Fruit fly (Drosophila melanogaster) whole organism, embryonic: ENCODE measurements around the gene Drgx.
A peak's percentile ranks its signal among the peaks of the same experiment; 100 is the strongest.

Experiments used
- Atf3 ChIP-seq: fragments of 200-800 bp; sonication (Bioruptor generic); optimal IDR thresholded peaks from 3 replicates; lab custom pipeline; 2016; ENCODE audit warnings: missing biosample characterization, missing genetic modification characterization
- BtbVII ChIP-seq: fragments of 200-800 bp; sonication (Bioruptor generic); optimal IDR thresholded peaks from 3 replicates; lab custom pipeline; 2017; ENCODE audit warnings: missing biosample characterization, mild to moderate bottlenecking, missing genetic modification characterization
- CG10959 ChIP-seq: fragments of 200-800 bp; sonication (Bioruptor generic); IDR thresholded peaks from 2 replicates; pipeline ENCODE4 v1.3.6; 2022; ENCODE audit warnings: missing biosample characterization, missing genetic modification characterization
- CG11085 ChIP-seq: fragments of 200-800 bp; sonication (Bioruptor generic); IDR thresholded peaks from 2 replicates; pipeline ENCODE4 v1.3.6; 2022; ENCODE audit warnings: missing biosample characterization, missing genetic modification characterization
- CG11456 ChIP-seq: fragments of 200-800 bp; sonication (Bioruptor generic); IDR thresholded peaks from 3 replicates; pipeline ENCODE4 v1.3.6; 2022; ENCODE audit warnings: missing biosample characterization, missing genetic modification characterization
- CG11723 ChIP-seq: fragments of 200-800 bp; sonication (Bioruptor generic); optimal IDR thresholded peaks from 2 replicates; lab custom pipeline; 2017; ENCODE audit warnings: missing biosample characterization, mild to moderate bottlenecking, missing genetic modification characterization
- CG1233 ChIP-seq: fragments of 200-800 bp; sonication (Bioruptor generic); optimal IDR thresholded peaks from 4 replicates; lab custom pipeline; 2018; ENCODE audit warnings: missing biosample characterization, mild to moderate bottlenecking, missing genetic modification characterization
- CG13296 ChIP-seq: fragments of 200-800 bp; sonication (Bioruptor generic); optimal IDR thresholded peaks from 3 replicates; lab custom pipeline; 2018; ENCODE audit warnings: missing biosample characterization, mild to moderate bottlenecking, missing genetic modification characterization
- CG1603 ChIP-seq: fragments of 200-800 bp; sonication (Bioruptor generic); optimal IDR thresholded peaks from 2 replicates; lab custom pipeline; 2019; ENCODE audit warnings: missing biosample characterization, mild to moderate bottlenecking, missing genetic modification characterization, moderate library complexity
- CG17361 ChIP-seq: fragments of 200-800 bp; sonication (Bioruptor generic); IDR thresholded peaks from 3 replicates; pipeline ENCODE4 v1.3.6; 2022; ENCODE audit warnings: missing biosample characterization, missing genetic modification characterization
- CG17912 ChIP-seq: fragments of 200-800 bp; sonication (Bioruptor generic); optimal IDR thresholded peaks from 2 replicates; lab custom pipeline; 2018; ENCODE audit warnings: missing biosample characterization, mild to moderate bottlenecking, missing genetic modification characterization
- CG31365 ChIP-seq: fragments of 200-800 bp; sonication (Bioruptor generic); optimal IDR thresholded peaks from 2 replicates; lab custom pipeline; 2018; ENCODE audit warnings: missing biosample characterization, mild to moderate bottlenecking, missing genetic modification characterization
- CG34224 ChIP-seq: fragments of 200-800 bp; sonication (Bioruptor generic); IDR thresholded peaks from 3 replicates; pipeline ENCODE4 v1.3.6; 2022; ENCODE audit warnings: missing biosample characterization, missing genetic modification characterization; ENCODE audit not compliant: partially characterized antibody
- CG3995 ChIP-seq: fragments of 200-800 bp; sonication (Bioruptor generic); optimal IDR thresholded peaks from 3 replicates; lab custom pipeline; 2016; ENCODE audit warnings: missing biosample characterization, missing genetic modification characterization
- CG5953 ChIP-seq: fragments of 200-800 bp; sonication (Bioruptor generic); IDR thresholded peaks from 2 replicates; pipeline ENCODE4 v1.3.6; 2022; ENCODE audit warnings: missing biosample characterization, missing genetic modification characterization
- CG6765 ChIP-seq: fragments of 200-800 bp; sonication (Bioruptor generic); optimal IDR thresholded peaks from 3 replicates; lab custom pipeline; 2017; ENCODE audit warnings: missing biosample characterization, mild to moderate bottlenecking, missing genetic modification characterization
- CG7928 ChIP-seq: fragments of 200-800 bp; sonication (Bioruptor generic); optimal IDR thresholded peaks from 2 replicates; lab custom pipeline; 2017; ENCODE audit warnings: missing biosample characterization, mild to moderate bottlenecking, missing genetic modification characterization
- CG8290 ChIP-seq, 3 experiments: fragments of 200-800 bp; sonication (Bioruptor generic); optimal IDR thresholded peaks; 2 replicates each; lab custom pipeline; 2016 to 2019; ENCODE audit warnings: missing biosample characterization in 3 of 3, missing genetic modification characterization in 3 of 3, mild to moderate bottlenecking in 2 of 3, moderate library complexity in 1 of 3
- CG9609 ChIP-seq: fragments of 200-800 bp; sonication (Bioruptor generic); optimal IDR thresholded peaks from 3 replicates; lab custom pipeline; 2016; ENCODE audit warnings: missing biosample characterization, missing genetic modification characterization
- CHES-1-like ChIP-seq: fragments of 200-800 bp; sonication (Bioruptor generic); optimal IDR thresholded peaks from 2 replicates; lab custom pipeline; 2016; ENCODE audit warnings: missing biosample characterization, missing genetic modification characterization
- Deaf1 ChIP-seq: fragments of 200-800 bp; optimal IDR thresholded peaks from 3 replicates; lab custom pipeline; 2019; ENCODE audit warnings: missing biosample characterization, mild to moderate bottlenecking, missing genetic modification characterization, moderate library complexity
- Doc3 ChIP-seq: fragments of 200-800 bp; sonication (Bioruptor generic); IDR thresholded peaks from 3 replicates; pipeline ENCODE4 v1.3.6; 2022; ENCODE audit warnings: missing biosample characterization, missing genetic modification characterization; ENCODE audit not compliant: partially characterized antibody
- Eip74EF ChIP-seq, 2 experiments: fragments of 200-800 bp in 1 of 2; fragments of >200 bp in 1 of 2; sonication (Bioruptor generic) in 1 of 2; optimal IDR thresholded peaks; 2 replicates each; lab custom pipeline; 2017 to 2019; ENCODE audit warnings: missing biosample characterization in 2 of 2, missing genetic modification characterization in 2 of 2, mild to moderate bottlenecking in 1 of 2, moderate library complexity in 1 of 2
- Fer2 ChIP-seq: fragments of 200-800 bp; sonication (Bioruptor generic); optimal IDR thresholded peaks from 2 replicates; lab custom pipeline; 2018; ENCODE audit warnings: missing biosample characterization, mild to moderate bottlenecking, missing genetic modification characterization, moderate library complexity
- GATAe ChIP-seq: fragments of 200-800 bp; sonication (Bioruptor generic); conservative IDR thresholded peaks from 2 replicates; pipeline ENCODE4 v1.3.6; 2022; ENCODE audit warnings: missing biosample characterization, missing genetic modification characterization
- Hey ChIP-seq: fragments of 200-800 bp; sonication (Bioruptor generic); optimal IDR thresholded peaks from 3 replicates; lab custom pipeline; 2018; ENCODE audit warnings: missing biosample characterization, mild to moderate bottlenecking, missing genetic modification characterization
- HmgZ ChIP-seq: fragments of 200-800 bp; sonication (Bioruptor generic); optimal IDR thresholded peaks from 2 replicates; lab custom pipeline; 2018; ENCODE audit warnings: missing biosample characterization, mild to moderate bottlenecking, missing genetic modification characterization
- Hr3 ChIP-seq: fragments of 200-800 bp; sonication (Bioruptor generic); optimal IDR thresholded peaks from 3 replicates; lab custom pipeline; 2016; ENCODE audit warnings: missing biosample characterization, missing genetic modification characterization
- MTF-1 ChIP-seq: fragments of 200-800 bp; sonication (Bioruptor generic); optimal IDR thresholded peaks from 2 replicates; lab custom pipeline; 2018; ENCODE audit warnings: missing biosample characterization, mild to moderate bottlenecking, missing genetic modification characterization, borderline replicate concordance
- Ptx1 ChIP-seq: fragments of 200-800 bp; sonication (Bioruptor generic); IDR thresholded peaks from 2 replicates; pipeline ENCODE4 v1.3.6; 2022; ENCODE audit warnings: missing biosample characterization, missing genetic modification characterization
- Sry-β ChIP-seq: fragments of 200-800 bp; sonication (Bioruptor generic); optimal IDR thresholded peaks from 2 replicates; lab custom pipeline; 2018; ENCODE audit warnings: missing biosample characterization, mild to moderate bottlenecking, missing genetic modification characterization, moderate library complexity
- Ssrp ChIP-seq: fragments of 200-800 bp; sonication (Bioruptor generic); optimal IDR thresholded peaks from 2 replicates; lab custom pipeline; 2018; ENCODE audit warnings: missing biosample characterization, mild to moderate bottlenecking, missing genetic modification characterization, moderate library complexity
- Tbp ChIP-seq: fragments of >200 bp; optimal IDR thresholded peaks from 2 replicates; lab custom pipeline; 2018; ENCODE audit warnings: missing biosample characterization, missing genetic modification characterization
- da ChIP-seq: fragments of 200-800 bp; sonication (Bioruptor generic); optimal IDR thresholded peaks from 2 replicates; lab custom pipeline; 2016; ENCODE audit warnings: missing biosample characterization, missing genetic modification characterization
- dan ChIP-seq: fragments of 200-800 bp; sonication (Bioruptor generic); IDR thresholded peaks from 2 replicates; pipeline ENCODE4 v1.3.6; 2022; ENCODE audit warnings: missing biosample characterization, missing genetic modification characterization
- dysf ChIP-seq: fragments of 200-800 bp; sonication (Bioruptor generic); IDR thresholded peaks from 3 replicates; pipeline ENCODE4 v1.3.6; 2022; ENCODE audit warnings: missing biosample characterization, missing genetic modification characterization
- ewg ChIP-seq: fragments of 200-800 bp; sonication (Bioruptor generic); optimal IDR thresholded peaks from 3 replicates; lab custom pipeline; 2017; ENCODE audit warnings: mild to moderate bottlenecking, missing biosample characterization, missing genetic modification reagents, missing genetic modification characterization
- gce ChIP-seq: fragments of 200-800 bp; sonication (Bioruptor generic); IDR thresholded peaks from 3 replicates; pipeline ENCODE4 v1.3.6; 2022; ENCODE audit warnings: missing biosample characterization, missing genetic modification characterization
- inv ChIP-seq: fragments of 200-800 bp; sonication (Bioruptor generic); IDR thresholded peaks from 2 replicates; pipeline ENCODE4 v1.3.6; 2022; ENCODE audit warnings: missing biosample characterization, missing genetic modification characterization; ENCODE audit not compliant: partially characterized antibody
- ken ChIP-seq: fragments of 200-800 bp; sonication (Bioruptor generic); IDR thresholded peaks from 3 replicates; pipeline ENCODE4 v1.3.6; 2022; ENCODE audit warnings: missing biosample characterization, missing genetic modification characterization
- lab ChIP-seq: fragments of 200-800 bp; sonication (Bioruptor generic); optimal IDR thresholded peaks from 3 replicates; lab custom pipeline; 2017; ENCODE audit warnings: missing biosample characterization, missing genetic modification characterization, mild to moderate bottlenecking, moderate library complexity, missing genetic modification reagents
- oc ChIP-seq: fragments of 200-800 bp; sonication (Bioruptor generic); optimal IDR thresholded peaks from 2 replicates; lab custom pipeline; 2018; ENCODE audit warnings: missing biosample characterization, mild to moderate bottlenecking, missing genetic modification characterization, moderate library complexity
- pum ChIP-seq: fragments of 200-800 bp; sonication (Bioruptor generic); optimal IDR thresholded peaks from 2 replicates; lab custom pipeline; 2016; ENCODE audit warnings: missing biosample characterization, missing genetic modification characterization
- sna ChIP-seq: fragments of 200-800 bp; sonication (Bioruptor generic); IDR thresholded peaks from 2 replicates; pipeline ENCODE4 v1.3.6; 2022; ENCODE audit warnings: missing biosample characterization, missing genetic modification characterization; ENCODE audit not compliant: partially characterized antibody
- vfl ChIP-seq: fragments of 200-800 bp; sonication (Bioruptor generic); optimal IDR thresholded peaks from 2 replicates; lab custom pipeline; 2016; ENCODE audit warnings: missing biosample characterization, missing genetic modification characterization
- vvl ChIP-seq: fragments of 200-800 bp; sonication (Bioruptor generic); IDR thresholded peaks from 2 replicates; pipeline ENCODE4 v1.3.6; 2022; ENCODE audit warnings: missing biosample characterization, missing genetic modification characterization
- z ChIP-seq: fragments of 200-800 bp; sonication (Bioruptor generic); IDR thresholded peaks from 3 replicates; pipeline ENCODE4 v1.3.6; 2022; ENCODE audit warnings: missing biosample characterization, missing genetic modification characterization
- zfh1 ChIP-seq: fragments of 200-800 bp; sonication (Bioruptor generic); IDR thresholded peaks from 3 replicates; pipeline ENCODE4 v1.3.6; 2022; ENCODE audit warnings: missing biosample characterization, missing genetic modification characterization

Gene Drgx

dm6 chr2L:3657349-3658142 lies 5.0 kb upstream of the Drgx start (continued):
- peak; percentile 92 for TF ChIP-seq HmgZ (tag; lab: Kevin White, UChicago)
- TF ChIP-seq CG17912, result peak; percentile 45
- TF ChIP-seq dan (GFP tag; lab: Robert Waterston, UW), result no peak
- peak; percentile 61 for TF ChIP-seq CG3995 (GFP tag; lab: Kevin White, UChicago)
- TF ChIP-seq Atf3 (GFP tag; lab: Kevin White, UChicago), result no peak
- peak; percentile 48 for TF ChIP-seq CG1603 (tag; lab: Kevin White, UChicago)
- peak; percentile 68 for TF ChIP-seq vvl (GFP tag; lab: Robert Waterston, UW)
- TF ChIP-seq BtbVII, result no peak
- peak; percentile 5 for TF ChIP-seq Deaf1 (tag; lab: Kevin White, UChicago)
- peak; percentile 89 for TF ChIP-seq CG11456
- no peak for TF ChIP-seq CG11085 (GFP tag; lab: Robert Waterston, UW)
- TF ChIP-seq sna (GFP tag; lab: Robert Waterston, UW), result no peak
- no peak for TF ChIP-seq Tbp (GFP tag; lab: Kevin White, UChicago)
- no peak for TF ChIP-seq CG34224 (GFP tag; lab: Robert Waterston, UW)
- TF ChIP-seq Sry-β (GFP tag; lab: Kevin White, UChicago), result no peak
- TF ChIP-seq GATAe (GFP tag; lab: Robert Waterston, UW), result no peak
- peak; percentile 46; the same call in 2 of the 3 replicates for TF ChIP-seq zfh1
- TF ChIP-seq CG6765 (GFP tag; lab: Kevin White, UChicago), result no peak
- no peak for TF ChIP-seq CG5953 (GFP tag; lab: Robert Waterston, UW)
- no peak for TF ChIP-seq CG13296 (GFP tag; lab: Kevin White, UChicago)
- peak; percentile 38 for TF ChIP-seq oc (tag; lab: Kevin White, UChicago)
- no peak; the same call in 1 of the 2 replicates for TF ChIP-seq inv
- TF ChIP-seq MTF-1, result peak; percentile 26
- TF ChIP-seq CG9609 (GFP tag; lab: Kevin White, UChicago), result no peak
- peak; percentile 72 for TF ChIP-seq ken (GFP tag; lab: Robert Waterston, UW)
- TF ChIP-seq CG1233 (GFP tag; lab: Kevin White, UChicago), result peak; percentile 43
- TF ChIP-seq pum (GFP tag; lab: Kevin White, UChicago), result peak; percentile 73
- no peak for TF ChIP-seq CG11723
- TF ChIP-seq da (GFP tag; lab: Kevin White, UChicago), result peak; percentile 24
- TF ChIP-seq CG17361 (GFP tag; lab: Robert Waterston, UW), result 0 out of 3 replicates have a peak, but pooled peaks have one; percentile 47
- TF ChIP-seq gce (GFP tag; lab: Robert Waterston, UW), result peak; percentile 53; the same call in 1 of the 3 replicates
- TF ChIP-seq CG31365, result peak; percentile 55
- no peak for TF ChIP-seq Doc3 (GFP tag; lab: Robert Waterston, UW)
- peak; percentile 42 for TF ChIP-seq ewg (GFP tag; lab: Kevin White, UChicago)
- peak; percentile 65 for TF ChIP-seq lab (GFP tag; lab: Kevin White, UChicago)
- peak; percentile 21 for TF ChIP-seq vfl (GFP tag; lab: Kevin White, UChicago)
- peak; percentile 24 for TF ChIP-seq Hr3 (GFP tag; lab: Kevin White, UChicago)
- TF ChIP-seq CG10959 (GFP tag; lab: Robert Waterston, UW), result no peak
- TF ChIP-seq Eip74EF (GFP tag; optimal IDR thresholded peaks at IDR 0.05; lab: Kevin White, UChicago), result no peak
- TF ChIP-seq z (GFP tag; lab: Robert Waterston, UW), result no peak
- no peak for TF ChIP-seq Hey (tag; lab: Kevin White, UChicago)
- no peak for TF ChIP-seq Fer2 (tag; lab: Kevin White, UChicago)
- TF ChIP-seq Ssrp (tag; lab: Kevin White, UChicago), result no peak
- no peak for TF ChIP-seq CG7928 (GFP tag; lab: Kevin White, UChicago)
- peak; percentile 6 for TF ChIP-seq CHES-1-like (GFP tag; lab: Kevin White, UChicago)
- peak; percentile 3; the same call in 1 of the 3 replicates for TF ChIP-seq dysf
- peak; percentile 66 for TF ChIP-seq CG8290 (GFP tag; optimal IDR thresholded peaks at IDR 0.05; lab: Kevin White, UChicago)
- TF ChIP-seq CG8290 (tag; optimal IDR thresholded peaks at IDR 0.05; lab: Kevin White, UChicago), result peak in 1 of 2 experiments; percentile 87
- TF ChIP-seq Ptx1 (GFP tag; lab: Robert Waterston, UW), result peak; percentile 53
